Fruit fly (Drosophila melanogaster) whole organism, embryonic: ENCODE data around the gene CG10694.
A peak's percentile ranks its signal among the peaks of the same experiment; 100 is the strongest.

ENCODE experiments used
- Atf6 ChIP-seq: fragments of 200-800 bp; sonication (Bioruptor generic); IDR thresholded peaks from 2 replicates; pipeline ENCODE4 v1.3.6; 2022; ENCODE audit warnings: missing biosample characterization, missing genetic modification characterization
- Awh ChIP-seq: fragments of 200-800 bp; sonication (Bioruptor generic); IDR thresholded peaks from 2 replicates; pipeline ENCODE4, ENCODE4 v1.3.6; 2022; ENCODE audit warnings: missing biosample characterization, missing genetic modification characterization
- B-H2 ChIP-seq: fragments of 200-800 bp; sonication (Bioruptor generic); optimal IDR thresholded peaks from 2 replicates; lab custom pipeline; 2018; ENCODE audit warnings: missing biosample characterization, mild to moderate bottlenecking, missing genetic modification characterization
- Bdp1 ChIP-seq: fragments of 200-800 bp; sonication (Bioruptor generic); optimal IDR thresholded peaks from 3 replicates; lab custom pipeline; 2016; ENCODE audit warnings: missing biosample characterization, missing genetic modification characterization
- CG10209 ChIP-seq: fragments of 200-800 bp; sonication (Bioruptor generic); optimal IDR thresholded peaks from 3 replicates; lab custom pipeline; 2017; ENCODE audit warnings: missing biosample characterization, mild to moderate bottlenecking, missing genetic modification characterization, missing genetic modification reagents
- CG10366 ChIP-seq: fragments of 200-800 bp; sonication (Bioruptor generic); IDR thresholded peaks from 2 replicates; pipeline ENCODE4 v1.3.6; 2022; ENCODE audit warnings: missing biosample characterization, missing genetic modification characterization
- CG1233 ChIP-seq: fragments of 200-800 bp; sonication (Bioruptor generic); optimal IDR thresholded peaks from 4 replicates; lab custom pipeline; 2018; ENCODE audit warnings: missing biosample characterization, mild to moderate bottlenecking, missing genetic modification characterization
- CG13624 ChIP-seq: fragments of 200-800 bp; sonication (Bioruptor generic); optimal IDR thresholded peaks from 2 replicates; lab custom pipeline; 2016; ENCODE audit warnings: missing biosample characterization, missing genetic modification characterization
- CG15696 ChIP-seq: fragments of 200-800 bp; sonication (Bioruptor generic); optimal IDR thresholded peaks from 2 replicates; lab custom pipeline; 2019; ENCODE audit warnings: missing biosample characterization, mild to moderate bottlenecking, missing genetic modification characterization, moderate library complexity
- CG17186 ChIP-seq: fragments of 200-800 bp; sonication (Bioruptor generic); optimal IDR thresholded peaks from 3 replicates; lab custom pipeline; 2017; ENCODE audit warnings: missing biosample characterization, missing genetic modification reagents, missing genetic modification characterization
- CG17802 ChIP-seq: fragments of 200-800 bp; sonication (Bioruptor generic); optimal IDR thresholded peaks from 2 replicates; lab custom pipeline; 2018; ENCODE audit warnings: missing biosample characterization, mild to moderate bottlenecking, missing genetic modification characterization, moderate library complexity
- CG18619 ChIP-seq: fragments of 200-800 bp; sonication (Bioruptor generic); optimal IDR thresholded peaks from 3 replicates; lab custom pipeline; 2017; ENCODE audit warnings: missing biosample characterization, mild to moderate bottlenecking, missing genetic modification characterization
- CG18764 ChIP-seq: fragments of 200-800 bp; sonication (Bioruptor generic); optimal IDR thresholded peaks from 3 replicates; lab custom pipeline; 2016; ENCODE audit warnings: missing biosample characterization, missing genetic modification characterization
- CG3065 ChIP-seq: fragments of 200-800 bp; sonication (Bioruptor generic); optimal IDR thresholded peaks from 2 replicates; lab custom pipeline; 2016; ENCODE audit warnings: missing biosample characterization, missing genetic modification characterization
- CG4707 ChIP-seq: fragments of 200-800 bp; sonication (Bioruptor generic); optimal IDR thresholded peaks from 2 replicates; lab custom pipeline; 2018; ENCODE audit warnings: missing biosample characterization, mild to moderate bottlenecking, missing genetic modification characterization, moderate library complexity
- CG6854 ChIP-seq: fragments of 200-800 bp; sonication (Bioruptor generic); optimal IDR thresholded peaks from 3 replicates; lab custom pipeline; 2017; ENCODE audit warnings: missing biosample characterization, mild to moderate bottlenecking, missing genetic modification characterization
- CG7271 ChIP-seq: fragments of 200-800 bp; sonication (Bioruptor generic); optimal IDR thresholded peaks from 2 replicates; lab custom pipeline; 2018; ENCODE audit warnings: missing biosample characterization, mild to moderate bottlenecking, missing genetic modification characterization, moderate library complexity
- CG7372 ChIP-seq: fragments of 200-800 bp; sonication (Bioruptor generic); IDR thresholded peaks from 2 replicates; pipeline ENCODE4 v1.3.6; 2022; ENCODE audit warnings: missing biosample characterization, missing genetic modification characterization
- CG7839 ChIP-seq: fragments of 200-800 bp; sonication (Bioruptor generic); optimal IDR thresholded peaks from 3 replicates; lab custom pipeline; 2018; ENCODE audit warnings: missing biosample characterization, mild to moderate bottlenecking, missing genetic modification characterization, moderate library complexity
- CG7963 ChIP-seq: fragments of 200-800 bp; sonication (Bioruptor generic); IDR thresholded peaks from 3 replicates; pipeline ENCODE4 v1.3.6; 2022; ENCODE audit warnings: missing biosample characterization, missing genetic modification characterization; ENCODE audit not compliant: partially characterized antibody
- CG7987 ChIP-seq: fragments of 200-800 bp; sonication (Bioruptor generic); optimal IDR thresholded peaks from 2 replicates; lab custom pipeline; 2018; ENCODE audit warnings: missing biosample characterization, mild to moderate bottlenecking, missing genetic modification characterization, moderate library complexity
- CkIIα-i1 ChIP-seq: fragments of 200-800 bp; sonication (Bioruptor generic); IDR thresholded peaks from 2 replicates; pipeline ENCODE4 v1.3.6; 2022; ENCODE audit warnings: missing biosample characterization, missing genetic modification characterization
- Deaf1 ChIP-seq: fragments of 200-800 bp; optimal IDR thresholded peaks from 3 replicates; lab custom pipeline; 2019; ENCODE audit warnings: missing biosample characterization, mild to moderate bottlenecking, missing genetic modification characterization, moderate library complexity
- Drgx ChIP-seq: fragments of 200-800 bp; sonication (Bioruptor generic); IDR thresholded peaks from 2 replicates; pipeline ENCODE4 v1.3.6; 2022; ENCODE audit warnings: missing biosample characterization, missing genetic modification characterization
- Eip74EF ChIP-seq, 2 experiments: fragments of 200-800 bp in 1 of 2; fragments of >200 bp in 1 of 2; sonication (Bioruptor generic) in 1 of 2; optimal IDR thresholded peaks; 2 replicates each; lab custom pipeline; 2017 to 2019; ENCODE audit warnings: missing biosample characterization in 2 of 2, missing genetic modification characterization in 2 of 2, mild to moderate bottlenecking in 1 of 2, moderate library complexity in 1 of 2
- Ets65A ChIP-seq: fragments of 200-800 bp; sonication (Bioruptor generic); peaks from one replicate; lab custom pipeline; 2016; ENCODE audit warnings: missing biosample characterization, missing genetic modification characterization
- GATAe ChIP-seq: fragments of 200-800 bp; sonication (Bioruptor generic); conservative IDR thresholded peaks from 2 replicates; pipeline ENCODE4 v1.3.6; 2022; ENCODE audit warnings: missing biosample characterization, missing genetic modification characterization
- Meics ChIP-seq: fragments of 200-800 bp; sonication (Bioruptor generic); optimal IDR thresholded peaks from 2 replicates; lab custom pipeline; 2017; ENCODE audit warnings: missing biosample characterization, mild to moderate bottlenecking, missing genetic modification characterization
- NFAT ChIP-seq: fragments of 200-800 bp; sonication (Bioruptor generic); IDR thresholded peaks from 2 replicates; pipeline ENCODE4 v1.3.6; 2022; ENCODE audit warnings: missing biosample characterization, missing genetic modification characterization
- Opbp ChIP-seq: fragments of 200-800 bp; sonication (Bioruptor generic); IDR thresholded peaks from 3 replicates; pipeline ENCODE4 v1.3.6; 2022; ENCODE audit warnings: missing biosample characterization, missing genetic modification characterization; ENCODE audit not compliant: partially characterized antibody
- Poxn ChIP-seq: fragments of 200-800 bp; sonication (Bioruptor generic); IDR thresholded peaks from 2 replicates; pipeline ENCODE4 v1.3.6; 2022; ENCODE audit warnings: missing biosample characterization, missing genetic modification characterization
- Stat92E ChIP-seq, 3 experiments: fragments of >200 bp in 2 of 3; fragments of 200-800 bp in 1 of 3; sonication (Bioruptor generic) in 1 of 3; optimal IDR thresholded peaks; 2 replicates each; lab custom pipeline; 2017 to 2019; ENCODE audit warnings: missing biosample characterization in 3 of 3, missing genetic modification characterization in 3 of 3, mild to moderate bottlenecking in 1 of 3, moderate library complexity in 1 of 3
- Trl ChIP-seq, 3 experiments: fragments of >200 bp in 2 of 3; fragments of 200-800 bp in 1 of 3; sonication (Bioruptor generic) in 1 of 3; optimal IDR thresholded peaks; 2 replicates in 1 of 3; 3 replicates in 2 of 3; lab custom pipeline; 2016 to 2017; ENCODE audit warnings: missing biosample characterization in 1 of 3, missing genetic modification characterization in 1 of 3
- Vsx1 ChIP-seq: fragments of 200-800 bp; sonication (Bioruptor generic); optimal IDR thresholded peaks from 2 replicates; lab custom pipeline; 2017; ENCODE audit warnings: missing biosample characterization, mild to moderate bottlenecking, missing genetic modification characterization, missing genetic modification reagents
- Xbp1 ChIP-seq: fragments of 200-800 bp; sonication (Bioruptor generic); optimal IDR thresholded peaks from 3 replicates; lab custom pipeline; 2016; ENCODE audit warnings: missing biosample characterization, mild to moderate bottlenecking, missing genetic modification characterization
- Xrp1 ChIP-seq: fragments of 200-800 bp; sonication (Bioruptor generic); IDR thresholded peaks from 2 replicates; pipeline ENCODE4 v1.3.6; 2022; ENCODE audit warnings: missing biosample characterization, missing genetic modification characterization
- aop ChIP-seq: fragments of 200-800 bp; sonication (Bioruptor generic); IDR thresholded peaks from 2 replicates; pipeline ENCODE4 v1.3.6; 2022; ENCODE audit warnings: missing biosample characterization, missing genetic modification characterization
- cg ChIP-seq: fragments of 200-800 bp; sonication (Bioruptor generic); optimal IDR thresholded peaks from 3 replicates; lab custom pipeline; 2019; ENCODE audit warnings: missing biosample characterization, mild to moderate bottlenecking, missing genetic modification characterization, moderate library complexity
- ewg ChIP-seq: fragments of 200-800 bp; sonication (Bioruptor generic); optimal IDR thresholded peaks from 3 replicates; lab custom pipeline; 2017; ENCODE audit warnings: mild to moderate bottlenecking, missing biosample characterization, missing genetic modification reagents, missing genetic modification characterization
- gem ChIP-seq: fragments of 200-800 bp; sonication (Bioruptor generic); optimal IDR thresholded peaks from 2 replicates; lab custom pipeline; 2019; ENCODE audit warnings: missing biosample characterization, mild to moderate bottlenecking, missing genetic modification characterization, moderate library complexity
- hbn ChIP-seq: fragments of 200-800 bp; sonication (Bioruptor generic); IDR thresholded peaks from 2 replicates; pipeline ENCODE4 v1.3.6; 2022; ENCODE audit warnings: missing biosample characterization, missing genetic modification characterization; ENCODE audit not compliant: partially characterized antibody
- hth ChIP-seq: fragments of >200 bp; optimal IDR thresholded peaks from 2 replicates; lab custom pipeline; 2017; ENCODE audit warnings: inconsistent platforms
- lilli ChIP-seq: fragments of 200-800 bp; sonication (Bioruptor generic); optimal IDR thresholded peaks from 3 replicates; lab custom pipeline; 2016; ENCODE audit warnings: missing biosample characterization, missing genetic modification characterization
- mam ChIP-seq: fragments of 200-800 bp; sonication (Bioruptor generic); optimal IDR thresholded peaks from 3 replicates; lab custom pipeline; 2016; ENCODE audit warnings: missing biosample characterization, missing genetic modification characterization
- pnt ChIP-seq: fragments of 200-800 bp; sonication (Bioruptor generic); optimal IDR thresholded peaks from 3 replicates; lab custom pipeline; 2016; ENCODE audit warnings: missing biosample characterization, missing genetic modification characterization
- pros ChIP-seq: fragments of 200-800 bp; sonication (Bioruptor generic); optimal IDR thresholded peaks from 3 replicates; lab custom pipeline; 2019; ENCODE audit warnings: missing biosample characterization, mild to moderate bottlenecking, missing genetic modification characterization, moderate library complexity
- slbo ChIP-seq: fragments of 200-800 bp; sonication (Bioruptor generic); IDR thresholded peaks from 2 replicates; pipeline ENCODE4 v1.3.6; 2022; ENCODE audit warnings: missing biosample characterization, missing genetic modification characterization
- sr ChIP-seq: fragments of 200-800 bp; sonication (Bioruptor generic); IDR thresholded peaks from 3 replicates; pipeline ENCODE4 v1.3.6; 2022; ENCODE audit warnings: missing biosample characterization, missing genetic modification characterization

The CG10694 gene

DNA sequence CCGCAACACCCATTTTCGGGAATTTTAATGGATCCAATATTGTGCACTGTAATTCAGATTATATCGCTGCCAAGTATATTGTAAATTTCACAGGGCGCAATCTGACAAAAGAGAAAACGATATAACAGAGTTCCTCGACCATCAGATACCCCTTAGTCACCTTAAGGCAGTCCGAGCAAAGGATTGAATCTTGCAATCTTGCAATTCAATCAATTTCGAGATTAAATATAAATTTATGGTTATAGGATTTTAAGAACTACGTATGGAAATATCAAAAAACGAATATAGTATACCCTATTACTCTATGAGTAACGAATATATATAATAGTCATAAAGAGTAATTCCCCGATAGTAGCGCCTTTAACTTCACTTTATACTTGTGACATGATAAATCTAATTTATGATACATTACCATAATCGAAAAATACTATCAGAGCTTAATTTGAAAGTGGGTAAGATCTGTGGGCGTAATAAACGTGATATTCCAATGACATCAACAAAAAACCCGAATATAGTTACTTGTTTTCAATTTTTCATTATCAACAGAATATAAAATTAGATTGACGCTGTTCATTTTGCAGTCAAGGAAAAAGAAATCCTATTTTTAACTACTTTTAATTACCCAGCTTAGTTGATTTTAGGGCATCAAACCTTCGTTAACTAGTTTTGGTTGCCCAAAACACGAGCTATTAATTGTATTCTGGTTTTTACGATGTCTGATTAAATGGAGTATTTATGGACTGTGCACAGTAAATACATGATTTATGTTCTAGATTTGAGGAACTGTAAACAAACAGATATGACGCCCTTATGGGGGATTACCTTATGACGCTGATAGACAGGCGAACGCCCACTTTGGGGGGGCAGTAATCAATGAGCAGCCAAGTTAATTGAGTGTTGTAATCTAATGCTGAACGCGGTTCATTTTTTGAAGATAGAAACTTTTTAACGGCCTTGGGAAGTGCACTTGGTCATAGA is 31.6 kb downstream of the CG10694 start (continued):
- TF ChIP-seq Meics (GFP tag; lab: Kevin White, UChicago) (no peak), Opbp (GFP tag; lab: Robert Waterston, UW) (no peak), hth (lab: Kevin White, UChicago) (no peak), CG15696 (tag; lab: Kevin White, UChicago) (no peak), Stat92E (GFP tag; optimal IDR thresholded peaks at IDR 0.05; lab: Kevin White, UChicago) (no peak), B-H2 (GFP tag; lab: Kevin White, UChicago) (peak; percentile 3), CG17186 (GFP tag; lab: Kevin White, UChicago) (no peak), CG18619 (GFP tag; lab: Kevin White, UChicago) (no peak), CG10366 (GFP tag; lab: Robert Waterston, UW) (no peak), CG7839 (tag; lab: Kevin White, UChicago) (no peak), slbo (no peak), pros (no peak), Poxn (no peak), NFAT (no peak), pnt (GFP tag; lab: Kevin White, UChicago) (no peak), GATAe (GFP tag; lab: Robert Waterston, UW) (peak; percentile 20; the same call in 1 of the 2 replicates), CG13624 (no peak), Trl (optimal IDR thresholded peaks at IDR 0.05; lab: Kevin White, UChicago) (no peak), Trl (GFP tag; optimal IDR thresholded peaks at IDR 0.05; lab: Kevin White, UChicago) (no peak), CG7372 (no peak), CG1233 (peak; percentile 3), CG18764 (GFP tag; lab: Kevin White, UChicago) (no peak), CG17802 (tag; lab: Kevin White, UChicago) (no peak), Deaf1 (tag; lab: Kevin White, UChicago) (no peak), CG6854 (no peak), CG7271 (tag; lab: Kevin White, UChicago) (no peak), gem (tag; lab: Kevin White, UChicago) (peak; percentile 1), Xrp1 (no peak), CkIIα-i1 (GFP tag; lab: Robert Waterston, UW) (no peak), Atf6 (GFP tag; lab: Robert Waterston, UW) (no peak), lilli (GFP tag; lab: Kevin White, UChicago) (no peak), CG7987 (GFP tag; lab: Kevin White, UChicago) (no peak), aop (no peak), Eip74EF (GFP tag; optimal IDR thresholded peaks at IDR 0.05; lab: Kevin White, UChicago) (peak in 1 of 2 experiments; percentile 6), CG7963 (GFP tag; lab: Robert Waterston, UW) (no peak), CG3065 (no peak), mam (GFP tag; lab: Kevin White, UChicago) (no peak), Drgx (GFP tag; lab: Robert Waterston, UW) (no peak), Ets65A (no peak), Vsx1 (GFP tag; lab: Kevin White, UChicago) (peak; percentile 60), hbn (GFP tag; lab: Robert Waterston, UW) (no peak), Xbp1 (no peak), ewg (GFP tag; lab: Kevin White, UChicago) (no peak), cg (GFP tag; lab: Kevin White, UChicago) (no peak), CG4707 (GFP tag; lab: Kevin White, UChicago) (no peak), Bdp1 (GFP tag; lab: Kevin White, UChicago) (no peak), Awh (GFP tag; lab: Robert Waterston, UW) (no peak), sr (GFP tag; lab: Robert Waterston, UW) (no peak), CG10209 (GFP tag; lab: Kevin White, UChicago) (no peak)
